Fruit fly (Drosophila melanogaster) whole organism, embryonic: Measurements from ENCODE around the gene CG1971.

Experiments used
- Atf6 ChIP-seq: fragments of 200-800 bp; sonication (Bioruptor generic); IDR thresholded peaks from 2 replicates; pipeline ENCODE4 v1.3.6; 2022; ENCODE audit warnings: missing biosample characterization, missing genetic modification characterization
- Awh ChIP-seq: fragments of 200-800 bp; sonication (Bioruptor generic); IDR thresholded peaks from 2 replicates; pipeline ENCODE4, ENCODE4 v1.3.6; 2022; ENCODE audit warnings: missing biosample characterization, missing genetic modification characterization
- CG10654 ChIP-seq: fragments of 200-800 bp; sonication (Bioruptor generic); optimal IDR thresholded peaks from 2 replicates; lab custom pipeline; 2016; ENCODE audit warnings: missing biosample characterization, missing genetic modification characterization
- CG11456 ChIP-seq: fragments of 200-800 bp; sonication (Bioruptor generic); IDR thresholded peaks from 3 replicates; pipeline ENCODE4 v1.3.6; 2022; ENCODE audit warnings: missing biosample characterization, missing genetic modification characterization
- CG11504 ChIP-seq: fragments of 200-800 bp; sonication (Bioruptor generic); optimal IDR thresholded peaks from 3 replicates; lab custom pipeline; 2019; ENCODE audit warnings: missing biosample characterization, mild to moderate bottlenecking, missing genetic modification characterization, moderate library complexity
- CG12104 ChIP-seq: fragments of 200-800 bp; sonication (Bioruptor generic); optimal IDR thresholded peaks from 3 replicates; lab custom pipeline; 2016; ENCODE audit warnings: missing biosample characterization, missing genetic modification characterization
- CG12659 ChIP-seq: fragments of 200-800 bp; sonication (Bioruptor generic); optimal IDR thresholded peaks from 3 replicates; lab custom pipeline; 2017; ENCODE audit warnings: mild to moderate bottlenecking, missing biosample characterization, missing genetic modification reagents, missing genetic modification characterization
- CG12744 ChIP-seq: fragments of 200-800 bp; sonication (Bioruptor generic); optimal IDR thresholded peaks from 2 replicates; lab custom pipeline; 2016; ENCODE audit warnings: missing biosample characterization, missing genetic modification characterization
- CG1603 ChIP-seq: fragments of 200-800 bp; sonication (Bioruptor generic); optimal IDR thresholded peaks from 2 replicates; lab custom pipeline; 2019; ENCODE audit warnings: missing biosample characterization, mild to moderate bottlenecking, missing genetic modification characterization, moderate library complexity
- CG17912 ChIP-seq: fragments of 200-800 bp; sonication (Bioruptor generic); optimal IDR thresholded peaks from 2 replicates; lab custom pipeline; 2018; ENCODE audit warnings: missing biosample characterization, mild to moderate bottlenecking, missing genetic modification characterization
- CG2129 ChIP-seq: fragments of 200-800 bp; sonication (Bioruptor generic); IDR thresholded peaks from 2 replicates; pipeline ENCODE4 v1.3.6; 2022; ENCODE audit warnings: missing biosample characterization, missing genetic modification characterization; ENCODE audit not compliant: partially characterized antibody
- CG34422 ChIP-seq: fragments of 200-800 bp; sonication (Bioruptor generic); IDR thresholded peaks from 3 replicates; pipeline ENCODE4 v1.3.6; 2022; ENCODE audit warnings: missing biosample characterization, missing genetic modification characterization
- CG6654 ChIP-seq: fragments of 200-800 bp; sonication (Bioruptor generic); optimal IDR thresholded peaks from 2 replicates; lab custom pipeline; 2017; ENCODE audit warnings: missing biosample characterization, mild to moderate bottlenecking, missing genetic modification characterization
- CG6689 ChIP-seq: fragments of 200-800 bp; sonication (Bioruptor generic); IDR thresholded peaks from 2 replicates; pipeline ENCODE4 v1.3.6; 2022; ENCODE audit warnings: missing biosample characterization, missing genetic modification characterization
- CG6765 ChIP-seq: fragments of 200-800 bp; sonication (Bioruptor generic); optimal IDR thresholded peaks from 3 replicates; lab custom pipeline; 2017; ENCODE audit warnings: missing biosample characterization, mild to moderate bottlenecking, missing genetic modification characterization
- CG6791 ChIP-seq: fragments of 200-800 bp; sonication (Bioruptor generic); IDR thresholded peaks from 3 replicates; pipeline ENCODE4 v1.3.6; 2022; ENCODE audit warnings: missing biosample characterization, missing genetic modification characterization; ENCODE audit not compliant: partially characterized antibody
- CG8089 ChIP-seq: fragments of 200-800 bp; sonication (Bioruptor generic); optimal IDR thresholded peaks from 3 replicates; lab custom pipeline; 2016; ENCODE audit warnings: missing biosample characterization, missing genetic modification characterization
- CG9817 ChIP-seq: fragments of 200-800 bp; sonication (Bioruptor generic); optimal IDR thresholded peaks from 2 replicates; lab custom pipeline; 2018; ENCODE audit warnings: missing biosample characterization, mild to moderate bottlenecking, missing genetic modification characterization, moderate library complexity
- Ets65A ChIP-seq: fragments of 200-800 bp; sonication (Bioruptor generic); peaks from one replicate; lab custom pipeline; 2016; ENCODE audit warnings: missing biosample characterization, missing genetic modification characterization
- Hey ChIP-seq: fragments of 200-800 bp; sonication (Bioruptor generic); optimal IDR thresholded peaks from 3 replicates; lab custom pipeline; 2018; ENCODE audit warnings: missing biosample characterization, mild to moderate bottlenecking, missing genetic modification characterization
- HmgZ ChIP-seq: fragments of 200-800 bp; sonication (Bioruptor generic); optimal IDR thresholded peaks from 2 replicates; lab custom pipeline; 2018; ENCODE audit warnings: missing biosample characterization, mild to moderate bottlenecking, missing genetic modification characterization
- Hr39 ChIP-seq: fragments of >200 bp; optimal IDR thresholded peaks from 2 replicates; lab custom pipeline; 2017
- Lim3 ChIP-seq: fragments of 200-800 bp; sonication (Bioruptor generic); IDR thresholded peaks from 2 replicates; pipeline ENCODE4 v1.3.6; 2022; ENCODE audit warnings: missing biosample characterization, missing genetic modification characterization
- Nf-YB ChIP-seq: fragments of 200-800 bp; sonication (Bioruptor generic); optimal IDR thresholded peaks from 3 replicates; lab custom pipeline; 2019; ENCODE audit warnings: missing biosample characterization, mild to moderate bottlenecking, missing genetic modification characterization, moderate library complexity
- Sox100B ChIP-seq: fragments of 200-800 bp; sonication (Bioruptor generic); optimal IDR thresholded peaks from 3 replicates; lab custom pipeline; 2018; ENCODE audit warnings: missing biosample characterization, mild to moderate bottlenecking, missing genetic modification characterization
- Taf1 ChIP-seq: fragments of 200-800 bp; sonication (Bioruptor generic); IDR thresholded peaks from 2 replicates; pipeline ENCODE4 v1.3.6; 2022; ENCODE audit warnings: missing biosample characterization, missing genetic modification characterization
- Xrp1 ChIP-seq: fragments of 200-800 bp; sonication (Bioruptor generic); IDR thresholded peaks from 2 replicates; pipeline ENCODE4 v1.3.6; 2022; ENCODE audit warnings: missing biosample characterization, missing genetic modification characterization
- YL-1 ChIP-seq: fragments of 200-800 bp; sonication (Bioruptor generic); optimal IDR thresholded peaks from 3 replicates; lab custom pipeline; 2017; ENCODE audit warnings: missing biosample characterization, mild to moderate bottlenecking, missing genetic modification characterization
- abd-A ChIP-seq: fragments of 200-800 bp; sonication (Bioruptor generic); optimal IDR thresholded peaks from 3 replicates; lab custom pipeline; 2019; ENCODE audit warnings: missing biosample characterization, mild to moderate bottlenecking, missing genetic modification characterization, moderate library complexity
- ato ChIP-seq: fragments of 200-800 bp; sonication (Bioruptor generic); IDR thresholded peaks from 2 replicates; pipeline ENCODE4 v1.3.6; 2022; ENCODE audit warnings: missing biosample characterization, missing genetic modification characterization; ENCODE audit not compliant: partially characterized antibody
- chn ChIP-seq: fragments of 200-800 bp; sonication (Bioruptor generic); optimal IDR thresholded peaks from 2 replicates; lab custom pipeline; 2016; ENCODE audit warnings: missing biosample characterization, missing genetic modification characterization
- crc ChIP-seq: fragments of 200-800 bp; sonication (Bioruptor generic); optimal IDR thresholded peaks from 2 replicates; lab custom pipeline; 2016; ENCODE audit warnings: missing biosample characterization, missing genetic modification characterization
- dmrt11E ChIP-seq: fragments of 200-800 bp; sonication (Bioruptor generic); optimal IDR thresholded peaks from 3 replicates; lab custom pipeline; 2018; ENCODE audit warnings: missing biosample characterization, mild to moderate bottlenecking, missing genetic modification characterization, moderate library complexity
- dysf ChIP-seq: fragments of 200-800 bp; sonication (Bioruptor generic); IDR thresholded peaks from 3 replicates; pipeline ENCODE4 v1.3.6; 2022; ENCODE audit warnings: missing biosample characterization, missing genetic modification characterization
- fru ChIP-seq: fragments of >200 bp; optimal IDR thresholded peaks from 2 replicates; lab custom pipeline; 2017
- her ChIP-seq: fragments of 200-800 bp; sonication (Bioruptor generic); optimal IDR thresholded peaks from 2 replicates; lab custom pipeline; 2016; ENCODE audit warnings: missing biosample characterization, missing genetic modification characterization
- hkb ChIP-seq, 2 experiments: fragments of 200-800 bp in 1 of 2; fragments of >200 bp in 1 of 2; sonication (Bioruptor generic) in 1 of 2; IDR thresholded peaks in 1 of 2; optimal IDR thresholded peaks in 1 of 2; 2 replicates each; pipeline versions ENCODE4 v1.3.6 to Lab custom; 2017 to 2022; ENCODE audit warnings: missing biosample characterization in 1 of 2, missing genetic modification characterization in 1 of 2
- kay ChIP-seq: fragments of 200-800 bp; sonication (Bioruptor generic); optimal IDR thresholded peaks from 2 replicates; lab custom pipeline; 2016; ENCODE audit warnings: missing biosample characterization, missing genetic modification characterization
- lilli ChIP-seq: fragments of 200-800 bp; sonication (Bioruptor generic); optimal IDR thresholded peaks from 3 replicates; lab custom pipeline; 2016; ENCODE audit warnings: missing biosample characterization, missing genetic modification characterization
- luna ChIP-seq: fragments of 200-800 bp; sonication (Bioruptor generic); optimal IDR thresholded peaks from 2 replicates; lab custom pipeline; 2016; ENCODE audit warnings: missing biosample characterization, missing genetic modification characterization
- nerfin-2 ChIP-seq: fragments of 200-800 bp; sonication (Bioruptor generic); IDR thresholded peaks from 2 replicates; pipeline ENCODE4 v1.3.6; 2022; ENCODE audit warnings: missing biosample characterization, missing genetic modification characterization; ENCODE audit not compliant: partially characterized antibody
- odd ChIP-seq: fragments of 200-800 bp; sonication (Bioruptor generic); optimal IDR thresholded peaks from 2 replicates; lab custom pipeline; 2017; ENCODE audit warnings: missing biosample characterization, mild to moderate bottlenecking, missing genetic modification characterization
- pzg ChIP-seq: fragments of 200-800 bp; sonication (Bioruptor generic); optimal IDR thresholded peaks from 3 replicates; lab custom pipeline; 2018; ENCODE audit warnings: missing biosample characterization, mild to moderate bottlenecking, missing genetic modification characterization, moderate library complexity
- ranshi ChIP-seq: fragments of 200-800 bp; sonication (Bioruptor generic); IDR thresholded peaks from 2 replicates; pipeline ENCODE4 v1.3.6; 2022; ENCODE audit warnings: missing biosample characterization, missing genetic modification characterization
- salm ChIP-seq: fragments of 200-800 bp; sonication (Bioruptor generic); optimal IDR thresholded peaks from 2 replicates; lab custom pipeline; 2018; ENCODE audit warnings: missing biosample characterization, mild to moderate bottlenecking, missing genetic modification characterization
- tll ChIP-seq, 2 experiments: fragments of 200-800 bp in 1 of 2; fragments of >200 bp in 1 of 2; sonication (Bioruptor generic) in 1 of 2; optimal IDR thresholded peaks; 2 replicates each; lab custom pipeline; 2017 to 2019; ENCODE audit warnings: missing biosample characterization in 2 of 2, missing genetic modification characterization in 2 of 2, mild to moderate bottlenecking in 1 of 2, moderate library complexity in 1 of 2
- tx ChIP-seq: fragments of 200-800 bp; sonication (Bioruptor generic); optimal IDR thresholded peaks from 2 replicates; lab custom pipeline; 2016; ENCODE audit warnings: missing biosample characterization, missing genetic modification characterization
- unc-4 ChIP-seq: fragments of 200-800 bp; sonication (Bioruptor generic); IDR thresholded peaks from 2 replicates; pipeline ENCODE4 v1.3.6; 2022; ENCODE audit warnings: missing biosample characterization, missing genetic modification characterization; ENCODE audit not compliant: partially characterized antibody
- zfh2 ChIP-seq: fragments of 200-800 bp; sonication (Bioruptor generic); optimal IDR thresholded peaks from 2 replicates; lab custom pipeline; 2016; ENCODE audit warnings: missing biosample characterization, missing genetic modification characterization

The CG1971 gene

dm6 chr3R:31771790-31772576 is 33.3 kb upstream of the CG1971 start, which contains the start of the genes betaGlu and sip3 (continued):
- no peak for TF ChIP-seq CG6689
- no peak for TF ChIP-seq salm (tag; lab: Kevin White, UChicago)
- no peak for TF ChIP-seq tll (GFP tag; optimal IDR thresholded peaks at IDR 0.05; lab: Kevin White, UChicago)
- TF ChIP-seq CG2129 (GFP tag; lab: Robert Waterston, UW), result peak; percentile 62
- TF ChIP-seq abd-A, result no peak
- no peak for TF ChIP-seq zfh2 (GFP tag; lab: Kevin White, UChicago)
- no peak for TF ChIP-seq crc (GFP tag; lab: Kevin White, UChicago)
- no peak for TF ChIP-seq CG6765
- TF ChIP-seq pzg (GFP tag; lab: Kevin White, UChicago), result peak; percentile 72
- TF ChIP-seq chn (GFP tag; lab: Kevin White, UChicago), result peak; percentile 13
- TF ChIP-seq unc-4 (GFP tag; lab: Robert Waterston, UW), result peak; percentile 89
- no peak for TF ChIP-seq Atf6
- no peak for TF ChIP-seq Lim3 (GFP tag; lab: Robert Waterston, UW)
- TF ChIP-seq CG17912 (GFP tag; lab: Kevin White, UChicago), result no peak
- peak; percentile 61 for TF ChIP-seq lilli (GFP tag; lab: Kevin White, UChicago)
- peak; percentile 90 for TF ChIP-seq CG6791 (GFP tag; lab: Robert Waterston, UW)
- TF ChIP-seq kay, result no peak
- TF ChIP-seq Hr39 (lab: Kevin White, UChicago), result no peak
- peak; percentile 27 for TF ChIP-seq CG12744
- peak; percentile 43 for TF ChIP-seq HmgZ (tag; lab: Kevin White, UChicago)
- TF ChIP-seq CG8089 (GFP tag; lab: Kevin White, UChicago), result no peak
- no peak for TF ChIP-seq ranshi
- peak; percentile 73 for TF ChIP-seq YL-1 (GFP tag; lab: Kevin White, UChicago)
- TF ChIP-seq tx, result no peak
- TF ChIP-seq her (GFP tag; lab: Kevin White, UChicago), result no peak
- TF ChIP-seq CG6654 (GFP tag; lab: Kevin White, UChicago), result no peak
- no peak for TF ChIP-seq CG12104 (GFP tag; lab: Kevin White, UChicago)
- TF ChIP-seq ato (GFP tag; lab: Robert Waterston, UW), result peak; percentile 91
- peak; percentile 75 for TF ChIP-seq CG12659 (GFP tag; lab: Kevin White, UChicago)
- no peak for TF ChIP-seq Awh (GFP tag; lab: Robert Waterston, UW)

DNA sequence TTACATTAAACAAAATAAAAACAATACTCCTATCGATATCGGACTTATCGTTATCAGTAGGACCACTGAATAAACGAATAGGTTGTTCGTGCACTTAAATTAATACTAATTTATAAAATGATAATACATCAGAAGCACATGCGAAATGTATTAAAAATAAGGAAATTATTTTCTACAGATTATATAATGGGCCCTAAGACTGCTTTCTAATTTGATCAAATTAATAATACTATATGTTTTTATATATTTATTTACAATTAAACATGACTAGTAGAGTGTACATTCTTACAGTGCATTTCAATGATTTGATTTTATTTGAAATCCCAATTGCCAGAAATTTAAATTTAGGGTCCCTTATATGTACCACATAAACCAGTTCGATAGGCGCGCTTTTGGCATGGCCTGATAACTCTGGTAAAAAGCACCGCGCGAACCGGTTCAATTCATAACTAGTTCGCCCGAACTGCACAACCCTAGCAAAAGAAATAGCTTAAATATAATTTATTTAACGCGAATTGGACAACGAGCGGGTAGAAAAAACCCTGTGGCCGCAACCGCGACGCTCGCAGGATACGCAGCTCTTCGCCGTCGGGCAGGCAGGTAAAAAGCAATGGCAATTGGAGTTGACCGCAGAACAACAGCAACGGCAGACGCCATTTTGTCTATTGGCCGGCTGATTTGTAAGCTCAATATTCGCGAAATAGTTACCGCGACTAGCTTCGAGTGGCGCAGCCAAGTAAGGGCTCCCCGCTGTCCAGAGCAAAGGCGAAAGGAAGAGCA is 28.5 kb upstream of the CG1971 start, which contains the start of the genes CG2126 and faf:
TSS of gene CG2126 (minus strand) at position 70 of the 780 bp plus-strand sequence.
TSS of gene faf (plus strand) at position 438 of the 780 bp plus-strand sequence.
- TF ChIP-seq CG10654 (peak; percentile 63), odd (peak; percentile 35), fru (no peak), Sox100B (GFP tag; lab: Kevin White, UChicago) (peak; percentile 78), CG1603 (tag; lab: Kevin White, UChicago) (no peak), CG11456 (GFP tag; lab: Robert Waterston, UW) (peak; percentile 84), Xrp1 (GFP tag; lab: Robert Waterston, UW) (peak; percentile 77; the same call in 1 of the 2 replicates), nerfin-2 (no peak; the same call in 1 of the 2 replicates), CG11504 (tag; lab: Kevin White, UChicago) (no peak), Nf-YB (GFP tag; lab: Kevin White, UChicago) (peak; percentile 66), hkb (optimal IDR thresholded peaks at IDR 0.05; lab: Kevin White, UChicago) (no peak), hkb (GFP tag; IDR thresholded peaks at IDR 0.05; lab: Robert Waterston, UW) (peak; percentile 79), Ets65A (peak; percentile 82), luna (GFP tag; lab: Kevin White, UChicago) (no peak), CG34422 (GFP tag; lab: Robert Waterston, UW) (peak; percentile 80; the same call in 2 of the 3 replicates), dysf (peak; percentile 79), Taf1 (GFP tag; lab: Robert Waterston, UW) (peak; percentile 57), dmrt11E (peak; percentile 76), Hey (no peak), CG9817 (tag; lab: Kevin White, UChicago) (peak; percentile 84)
